Worm (Caenorhabditis elegans) whole organism, L1 larva: ENCODE data around the gene F46B6.2.

Experiments
- C16A3.4 ChIP-seq: fragments of 150-350 bp; optimal IDR thresholded peaks from 2 replicates; lab custom pipeline; 2014; ENCODE audit warnings: missing biosample characterization, missing genetic modification characterization
- Y116A8C.19 ChIP-seq: sonication (generic microtip); optimal IDR thresholded peaks from 2 replicates; lab custom pipeline; 2016; ENCODE audit warnings: missing compliant biosample characterization, missing genetic modification characterization, borderline replicate concordance
- aha-1 ChIP-seq: fragments of 150-350 bp; optimal IDR thresholded peaks from 2 replicates; lab custom pipeline; 2014; ENCODE audit warnings: missing biosample characterization, missing genetic modification characterization
- ceh-63 ChIP-seq: fragments of 200-800 bp; sonication (Bioruptor generic); optimal IDR thresholded peaks from 2 replicates; lab custom pipeline; 2018; ENCODE audit warnings: mild to moderate bottlenecking, missing genetic modification characterization, missing compliant biosample characterization
- ceh-8 ChIP-seq: fragments of 200-800 bp; sonication (Bioruptor generic); optimal IDR thresholded peaks from 2 replicates; lab custom pipeline; 2018; ENCODE audit warnings: mild to moderate bottlenecking, missing genetic modification characterization, moderate library complexity, missing compliant biosample characterization
- ceh-88 ChIP-seq: fragments of 200-800 bp; sonication (Bioruptor generic); IDR thresholded peaks from 2 replicates; pipeline ENCODE4 v1.3.6; 2022; ENCODE audit warnings: missing genetic modification characterization, missing compliant biosample characterization
- efl-1 ChIP-seq, 4 experiments: fragments of 150-350 bp; optimal IDR thresholded peaks in 3 of 4; peaks in 1 of 4; 1 replicate in 1 of 4; 2 replicates in 3 of 4; lab custom pipeline; 2014; ENCODE audit warnings: missing biosample characterization in 2 of 4, missing genetic modification characterization in 2 of 4, missing genetic modification reagents in 2 of 4
- egl-13 ChIP-seq: sonication (generic microtip); optimal IDR thresholded peaks from 2 replicates; lab custom pipeline; 2016; ENCODE audit warnings: missing genotype, missing genetic modification reagents, missing genetic modification characterization, missing compliant biosample characterization
- egl-27 ChIP-seq, 2 experiments: fragments of 150-350 bp in 1 of 2; sonication (generic microtip); optimal IDR thresholded peaks; 3 replicates each; lab custom pipeline; 2017 to 2018; ENCODE audit warnings: missing biosample characterization in 2 of 2, missing genetic modification characterization in 2 of 2, missing genetic modification reagents in 2 of 2
- fkh-8 ChIP-seq: sonication (generic microtip); optimal IDR thresholded peaks from 2 replicates; lab custom pipeline; 2016; ENCODE audit warnings: mild to moderate bottlenecking, missing genetic modification characterization, missing compliant biosample characterization
- fos-1 ChIP-seq: fragments of 150-350 bp; optimal IDR thresholded peaks from 2 replicates; lab custom pipeline; 2014; ENCODE audit warnings: missing biosample characterization, missing genetic modification characterization
- hlh-17 ChIP-seq: fragments of 200-800 bp; sonication (Bioruptor generic); optimal IDR thresholded peaks from 2 replicates; lab custom pipeline; 2018; ENCODE audit warnings: missing genetic modification characterization, mild to moderate bottlenecking, missing compliant biosample characterization, moderate library complexity, borderline replicate concordance
- hpl-2 ChIP-seq: fragments of 150-350 bp; optimal IDR thresholded peaks from 2 replicates; lab custom pipeline; 2014; ENCODE audit warnings: missing biosample characterization, missing genetic modification reagents, missing genetic modification characterization
- lin-13 ChIP-seq: fragments of 150-350 bp; optimal IDR thresholded peaks from 2 replicates; lab custom pipeline; 2014; ENCODE audit warnings: missing biosample characterization, missing genetic modification reagents, missing genetic modification characterization
- lin-15B ChIP-seq: fragments of 150-350 bp; sonication (generic microtip); optimal IDR thresholded peaks from 3 replicates; lab custom pipeline; 2014; ENCODE audit warnings: missing biosample characterization, missing genetic modification characterization
- lin-39 ChIP-seq: fragments of 150-350 bp; optimal IDR thresholded peaks from 2 replicates; lab custom pipeline; 2014; ENCODE audit warnings: missing biosample characterization, missing genetic modification reagents, missing genetic modification characterization
- lir-3 ChIP-seq: sonication (generic microtip); optimal IDR thresholded peaks from 2 replicates; lab custom pipeline; 2016; ENCODE audit warnings: mild to moderate bottlenecking, missing genetic modification characterization, moderate library complexity, missing compliant biosample characterization; ENCODE audit not compliant: poor library complexity
- mab-9 ChIP-seq: fragments of 200-800 bp; sonication (Bioruptor generic); IDR thresholded peaks from 2 replicates; pipeline ENCODE4 v1.3.6; 2022; ENCODE audit warnings: missing genetic modification reagents, missing genetic modification characterization, missing compliant biosample characterization
- mef-2 ChIP-seq: fragments of 150-350 bp; optimal IDR thresholded peaks from 2 replicates; lab custom pipeline; 2014; ENCODE audit warnings: missing biosample characterization, missing genetic modification characterization
- mep-1 ChIP-seq: fragments of 150-350 bp; optimal IDR thresholded peaks from 2 replicates; lab custom pipeline; 2014; ENCODE audit warnings: missing biosample characterization, missing genetic modification characterization
- nhr-11 ChIP-seq: fragments of 150-350 bp; optimal IDR thresholded peaks from 2 replicates; lab custom pipeline; 2014; ENCODE audit warnings: missing biosample characterization, missing genetic modification characterization
- nhr-20 ChIP-seq: sonication (generic microtip); optimal IDR thresholded peaks from 2 replicates; lab custom pipeline; 2016; ENCODE audit warnings: mild to moderate bottlenecking, missing genetic modification characterization, missing compliant biosample characterization
- nhr-71 ChIP-seq: sonication (generic microtip); optimal IDR thresholded peaks from 2 replicates; lab custom pipeline; 2016; ENCODE audit warnings: mild to moderate bottlenecking, missing genetic modification characterization, moderate library complexity, missing compliant biosample characterization
- nhr-77 ChIP-seq: fragments of 150-350 bp; optimal IDR thresholded peaks from 2 replicates; lab custom pipeline; 2014; ENCODE audit warnings: missing biosample characterization, missing genetic modification characterization
- pag-3 ChIP-seq: sonication (generic microtip); optimal IDR thresholded peaks from 2 replicates; lab custom pipeline; 2017; ENCODE audit warnings: missing genetic modification characterization, mild to moderate bottlenecking, missing compliant biosample characterization, antibody characterized with exemption, borderline replicate concordance; ENCODE audit not compliant: insufficient read depth
- pax-3 ChIP-seq: fragments of 200-800 bp; sonication (Bioruptor generic); optimal IDR thresholded peaks from 2 replicates; lab custom pipeline; 2018; ENCODE audit warnings: mild to moderate bottlenecking, missing genetic modification characterization, moderate library complexity, missing compliant biosample characterization
- rnt-1 ChIP-seq: sonication (generic microtip); optimal IDR thresholded peaks from 2 replicates; lab custom pipeline; 2016; ENCODE audit warnings: mild to moderate bottlenecking, missing genetic modification characterization, moderate library complexity, missing compliant biosample characterization
- skn-1 ChIP-seq: fragments of 150-350 bp; optimal IDR thresholded peaks from 2 replicates; lab custom pipeline; 2014; ENCODE audit warnings: missing biosample characterization, missing genetic modification characterization
- sox-4 ChIP-seq: sonication (generic microtip); optimal IDR thresholded peaks from 2 replicates; lab custom pipeline; 2016; ENCODE audit warnings: missing genetic modification characterization, missing compliant biosample characterization
- tbx-2 ChIP-seq: sonication (generic microtip); optimal IDR thresholded peaks from 2 replicates; lab custom pipeline; 2016; ENCODE audit warnings: missing genetic modification characterization, missing compliant biosample characterization
- unc-30 ChIP-seq: sonication (generic microtip); optimal IDR thresholded peaks from 2 replicates; lab custom pipeline; 2017; ENCODE audit warnings: missing biosample characterization, missing genetic modification characterization
- unc-98 ChIP-seq: fragments of 200-800 bp; sonication (Bioruptor generic); IDR thresholded peaks from 2 replicates; pipeline ENCODE4 v1.3.6; 2022; ENCODE audit warnings: missing genetic modification characterization, missing compliant biosample characterization
- zag-1 ChIP-seq: fragments of 150-350 bp; optimal IDR thresholded peaks from 2 replicates; lab custom pipeline; 2014; ENCODE audit warnings: missing biosample characterization, missing genetic modification characterization
- ztf-11 ChIP-seq, 2 experiments: sonication (generic microtip); optimal IDR thresholded peaks; 2 replicates each; lab custom pipeline; 2016 to 2017; ENCODE audit warnings: missing genetic modification characterization in 2 of 2, missing biosample characterization in 1 of 2, missing compliant biosample characterization in 1 of 2
- ztf-4 ChIP-seq: fragments of 150-350 bp; optimal IDR thresholded peaks from 2 replicates; lab custom pipeline; 2014; ENCODE audit warnings: missing biosample characterization, missing genetic modification characterization

Gene F46B6.2

DNA sequence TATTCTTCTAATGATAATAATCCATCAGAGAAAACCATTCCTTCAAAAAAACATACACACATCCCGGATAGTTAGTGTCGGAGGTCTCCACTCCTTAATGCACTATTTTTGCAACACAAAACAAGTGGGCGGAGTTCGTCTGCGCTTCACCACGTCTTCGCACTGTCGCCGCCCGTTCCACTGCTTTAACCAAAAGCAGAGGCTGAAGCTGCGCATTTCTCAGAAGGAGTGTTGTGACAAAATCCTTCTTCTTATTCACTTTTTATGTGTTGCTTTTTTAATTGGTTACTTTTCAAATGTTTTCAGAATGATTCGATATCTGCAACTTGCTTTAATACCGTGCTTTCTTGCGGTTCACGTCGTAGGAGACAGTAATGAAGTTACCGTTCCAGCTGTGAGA is 27.2 kb upstream of the F46B6.2 start, which contains the start of gene F58E6.13:
Gene F58E6.13 (plus strand): TSS at position 301 of the 400 bp plus-strand sequence.
- TF ChIP-seq skn-1 (tag; lab: Kevin White, UChicago) (no peak), nhr-20 (tag; lab: Kevin White, UChicago) (no peak), mef-2 (no peak), nhr-11 (tag; lab: Kevin White, UChicago) (no peak), unc-30 (tag; lab: Kevin White, UChicago) (no peak), zag-1 (tag; lab: Kevin White, UChicago) (no peak), nhr-77 (tag; lab: Kevin White, UChicago) (no peak), egl-13 (tag; lab: Kevin White, UChicago) (no peak), lin-15B (tag; lab: Kevin White, UChicago) (no peak)

DNA sequence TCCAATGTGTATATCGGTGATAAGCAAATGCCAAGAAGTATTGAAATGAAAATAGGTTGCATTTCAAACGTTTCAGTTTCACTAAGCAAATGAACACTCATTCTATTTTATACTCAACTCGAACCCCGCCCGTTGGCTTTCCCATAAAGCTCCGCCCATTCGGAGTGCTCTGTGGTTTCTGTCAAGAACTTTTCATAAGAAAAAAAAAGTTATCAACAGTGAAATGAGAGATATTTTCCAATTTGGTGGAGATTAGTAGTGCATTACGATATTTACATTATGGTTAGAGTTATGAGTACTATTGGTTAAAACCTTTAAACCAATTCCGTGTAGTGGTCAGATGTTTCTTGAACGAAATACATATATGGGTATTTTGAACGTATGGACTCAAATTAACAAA is 21.8 kb upstream of the F46B6.2 start, which contains the start of gene F58E6.4:
Gene F58E6.4 (minus strand): TSS at position 101 of the 400 bp plus-strand sequence.
- TF ChIP-seq aha-1 (tag; lab: Kevin White, UChicago) (no peak), rnt-1 (tag; lab: Kevin White, UChicago) (no peak), tbx-2 (tag; lab: Kevin White, UChicago) (no peak), lin-13 (no peak), ceh-63 (GFP tag; lab: Kevin White, UChicago) (no peak), mep-1 (no peak), egl-27 (tag; optimal IDR thresholded peaks at IDR 0.05; lab: Kevin White, UChicago) (no peak), ceh-8 (GFP tag; lab: Kevin White, UChicago) (no peak), Y116A8C.19 (no peak), nhr-71 (tag; lab: Kevin White, UChicago) (no peak), ztf-4 (tag; lab: Kevin White, UChicago) (no peak)

DNA sequence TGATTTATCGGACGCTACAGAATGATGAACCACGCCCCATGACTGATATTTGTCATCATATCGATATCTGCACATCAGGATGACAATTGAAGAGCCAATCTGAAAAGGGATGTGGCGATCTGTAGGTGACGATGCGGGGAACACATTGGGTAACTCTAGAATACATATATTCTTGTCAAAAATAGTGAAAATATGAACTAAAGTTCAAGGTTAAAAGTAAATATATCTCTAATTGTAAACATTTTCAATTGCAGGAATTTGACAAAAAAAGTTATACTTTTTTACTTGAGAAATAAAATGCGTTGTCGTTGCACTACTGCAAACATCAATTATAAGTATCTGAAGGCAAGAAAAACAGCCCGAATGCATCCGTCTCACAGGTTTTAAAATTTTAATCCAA is 19.2 kb upstream of the F46B6.2 start, which contains the start of gene F58E6.6:
Gene F58E6.6 (minus strand): TSS at position 101 of the 400 bp plus-strand sequence.
- TF ChIP-seq zag-1 (tag; lab: Kevin White, UChicago): no peak
- no peak for TF ChIP-seq lin-13
- TF ChIP-seq unc-98 (GFP tag; lab: Robert Waterston, UW): no peak
- TF ChIP-seq lin-39 (tag; lab: Kevin White, UChicago): no peak
- TF ChIP-seq C16A3.4: no peak
- no peak for TF ChIP-seq ztf-4 (tag; lab: Kevin White, UChicago)
- TF ChIP-seq nhr-20 (tag; lab: Kevin White, UChicago): no peak
- no peak for TF ChIP-seq fos-1 (tag; lab: Kevin White, UChicago)
- no peak for TF ChIP-seq hpl-2 (GFP tag; lab: Kevin White, UChicago)
- no peak for TF ChIP-seq fkh-8 (tag; lab: Kevin White, UChicago)
- no peak for TF ChIP-seq lir-3 (tag; lab: Kevin White, UChicago)
- no peak for TF ChIP-seq mab-9 (GFP tag; lab: Robert Waterston, UW)
- no peak for TF ChIP-seq hlh-17 (GFP tag; lab: Kevin White, UChicago)
- no peak for TF ChIP-seq pax-3 (tag; lab: Kevin White, UChicago)
- no peak for TF ChIP-seq ceh-88 (GFP tag; lab: Robert Waterston, UW)
- TF ChIP-seq, all 84 proteins: peak for 0

DNA sequence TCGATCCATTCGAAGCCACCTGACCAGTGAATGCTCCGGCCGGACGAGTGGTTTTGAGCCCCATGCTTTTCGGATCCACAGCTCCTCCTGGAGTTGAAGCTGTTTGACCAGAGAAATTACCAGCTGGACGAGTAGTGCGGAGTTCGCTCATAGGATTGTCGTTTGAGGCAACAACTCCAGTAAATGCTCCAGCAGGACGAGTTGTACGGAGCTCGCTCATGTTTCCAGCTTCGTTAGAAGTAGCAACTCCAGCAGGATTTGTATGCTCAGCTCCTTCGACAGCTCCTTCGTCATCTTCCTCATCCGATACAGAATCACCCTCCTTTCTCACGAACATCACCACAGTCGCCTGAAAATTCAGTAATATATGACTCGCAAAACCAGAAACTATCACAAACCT is 18.5 kb upstream of the F46B6.2 start:
- no peak for TF ChIP-seq sox-4
- TF ChIP-seq ztf-11 (tag; optimal IDR thresholded peaks at IDR 0.05; lab: Kevin White, UChicago): no peak
- no peak for TF ChIP-seq lir-3 (tag; lab: Kevin White, UChicago)
- TF ChIP-seq pag-3 (tag; lab: Kevin White, UChicago): no peak
- no peak for TF ChIP-seq efl-1 (optimal IDR thresholded peaks at IDR 0.05; lab: Kevin White, UChicago)
- TF ChIP-seq efl-1 (GFP tag; optimal IDR thresholded peaks at IDR 0.05 in 1 of 2; lab: Kevin White, UChicago): peak in 1 of 2 experiments; percentile 84
- no peak for TF ChIP-seq egl-13 (tag; lab: Kevin White, UChicago)
- no peak for TF ChIP-seq ceh-8 (GFP tag; lab: Kevin White, UChicago)
